Worm (Caenorhabditis elegans) whole organism, late embryonic: ENCODE measurements around the gene rab-6.1.

ENCODE experiments used
- nhr-11 ChIP-seq: fragments of 150-350 bp; optimal IDR thresholded peaks from 2 replicates; lab custom pipeline; 2014; ENCODE audit warnings: missing biosample characterization, missing genetic modification characterization
- pha-4 ChIP-seq: fragments of 150-350 bp; optimal IDR thresholded peaks from 2 replicates; lab custom pipeline; 2018; ENCODE audit warnings: missing biosample characterization, missing genetic modification reagents, missing genetic modification characterization
- tbx-2 ChIP-seq: sonication (generic microtip); optimal IDR thresholded peaks from 2 replicates; lab custom pipeline; 2016; ENCODE audit warnings: missing genetic modification characterization, missing compliant biosample characterization
- zip-5 ChIP-seq: sonication (generic microtip); optimal IDR thresholded peaks from 2 replicates; lab custom pipeline; 2016; ENCODE audit warnings: missing genetic modification characterization, missing compliant biosample characterization

ce11 chrIII:8985461-8985860 is 20.3 kb downstream of the rab-6.1 start:
- TF ChIP-seq pha-4 (tag; lab: Kevin White, UChicago) (no peak), nhr-11 (tag; lab: Kevin White, UChicago) (no peak), zip-5 (tag; lab: Kevin White, UChicago) (no peak), tbx-2 (tag; lab: Kevin White, UChicago) (no peak)
